Worm (Caenorhabditis elegans) whole organism, L4/young adult: ENCODE data around the gene gtap-2.

Source experiments
- W03F9.2 ChIP-seq: fragments of 150-350 bp; optimal IDR thresholded peaks from 2 replicates; lab custom pipeline; 2014; ENCODE audit warnings: missing biosample characterization, missing genetic modification characterization
- him-1 ChIP-seq: sonication (generic microtip); optimal IDR thresholded peaks from 2 replicates; lab custom pipeline; 2016; ENCODE audit warnings: missing genotype, missing genetic modification reagents, missing genetic modification characterization, missing compliant biosample characterization

ce11 chrIII:9782483-9783081, 25.8 kb upstream of the gtap-2 start, which contains the start of gene R10E11.6:
- TF ChIP-seq him-1 (tag; lab: Kevin White, UChicago): no peak
- no peak for TF ChIP-seq W03F9.2
